Fruit fly (Drosophila melanogaster): ENCODE measurements around the gene Rev1.

DNA sequence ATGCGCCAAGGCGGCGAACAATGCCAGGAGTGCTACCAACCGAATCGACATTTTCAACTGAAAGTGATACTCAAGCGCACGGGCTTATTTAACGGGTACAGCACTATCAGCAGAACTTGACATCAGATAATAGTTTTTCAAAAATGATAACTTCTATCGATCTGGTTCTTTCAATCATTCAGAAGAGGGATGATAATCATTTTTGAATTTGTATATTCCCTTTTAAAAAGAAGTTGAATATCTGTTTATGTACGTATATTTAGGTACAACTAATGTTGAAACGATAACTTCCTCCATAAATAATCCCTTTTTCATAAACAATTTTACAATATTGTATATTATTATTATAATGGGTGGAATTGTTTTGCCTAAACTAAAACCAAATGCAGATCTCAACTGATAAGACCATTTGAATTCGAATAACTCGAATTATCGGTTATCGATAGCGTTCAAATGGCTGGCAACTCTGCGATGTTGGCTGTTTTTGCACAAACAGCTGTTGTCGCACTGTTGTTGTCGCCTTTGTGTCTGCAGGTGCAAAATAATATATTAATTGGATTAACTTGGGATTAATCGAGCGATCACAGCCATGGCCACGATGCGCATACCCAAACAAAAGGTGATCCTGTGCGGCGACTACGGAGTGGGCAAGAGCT lies 36.0 kb downstream of the Rev1 start, which contains the start of the genes CG32483 and RabX6:
- TF ChIP-seq tj (GFP tag; optimal IDR thresholded peaks at IDR 0.05) (no peak), kay (GFP tag; ENCODE audit: borderline replicate concordance) (no peak), CG12768 (GFP tag; optimal IDR thresholded peaks at IDR 0.05) (no peak), Mnt (GFP tag; optimal IDR thresholded peaks at IDR 0.05) (no peak), cnc (optimal IDR thresholded peaks at IDR 0.05) (no peak), Hr96 (GFP tag; optimal IDR thresholded peaks at IDR 0.05) (no peak), CG5204 (GFP tag; optimal IDR thresholded peaks at IDR 0.05) (no peak), CG1620 (GFP tag; optimal IDR thresholded peaks at IDR 0.05) (no peak), Clk (GFP tag; optimal IDR thresholded peaks at IDR 0.05) (no peak), CG11617 (GFP tag; optimal IDR thresholded peaks at IDR 0.05) (no peak)

Data from whole organism, adult.